Worm (Caenorhabditis elegans): ENCODE measurements around the gene str-252.

ce11 chrV:13892457-13893375, 23.6 kb upstream of the str-252 start, which contains the start of gene sptl-3:
- TF ChIP-seq tra-4 (tag; optimal IDR thresholded peaks at IDR 0.05) (no peak), tbx-37 (GFP tag; conservative IDR thresholded peaks at IDR 0.05) (no peak), aly-1 (tag; optimal IDR thresholded peaks at IDR 0.05) (no peak), hnd-1 (tag; optimal IDR thresholded peaks at IDR 0.05) (no peak), tbx-11 (GFP tag; IDR thresholded peaks at IDR 0.05) (no peak), ama-1 (optimal IDR thresholded peaks at IDR 0.05) (no peak), flt-1 (GFP tag; IDR thresholded peaks at IDR 0.05) (no peak)

Data from whole organism, early embryonic.